Fruit fly (Drosophila melanogaster) whole organism, embryonic: ENCODE measurements around the gene Polr1D.

Source experiments
- Antp ChIP-seq: fragments of 200-800 bp; sonication (Bioruptor generic); optimal IDR thresholded peaks from 3 replicates; lab custom pipeline; 2016; ENCODE audit warnings: missing biosample characterization, missing genetic modification characterization
- B-H2 ChIP-seq: fragments of 200-800 bp; sonication (Bioruptor generic); optimal IDR thresholded peaks from 2 replicates; lab custom pipeline; 2018; ENCODE audit warnings: missing biosample characterization, mild to moderate bottlenecking, missing genetic modification characterization
- Blimp-1 ChIP-seq: fragments of 200-800 bp; sonication (Bioruptor generic); optimal IDR thresholded peaks from 3 replicates; lab custom pipeline; 2018; ENCODE audit warnings: missing biosample characterization, missing genetic modification characterization, mild to moderate bottlenecking, moderate library complexity, missing genetic modification reagents
- Bteb2 ChIP-seq: fragments of 200-800 bp; sonication (Bioruptor generic); optimal IDR thresholded peaks from 2 replicates; lab custom pipeline; 2016; ENCODE audit warnings: missing biosample characterization, missing genetic modification characterization
- CG10543 ChIP-seq: fragments of 200-800 bp; sonication (Bioruptor generic); optimal IDR thresholded peaks from 3 replicates; lab custom pipeline; 2017; ENCODE audit warnings: missing biosample characterization, mild to moderate bottlenecking, missing genetic modification characterization, moderate library complexity
- CG12104 ChIP-seq: fragments of 200-800 bp; sonication (Bioruptor generic); optimal IDR thresholded peaks from 3 replicates; lab custom pipeline; 2016; ENCODE audit warnings: missing biosample characterization, missing genetic modification characterization
- CG12659 ChIP-seq: fragments of 200-800 bp; sonication (Bioruptor generic); optimal IDR thresholded peaks from 3 replicates; lab custom pipeline; 2017; ENCODE audit warnings: mild to moderate bottlenecking, missing biosample characterization, missing genetic modification reagents, missing genetic modification characterization
- CG15601 ChIP-seq: fragments of 200-800 bp; sonication (Bioruptor generic); optimal IDR thresholded peaks from 3 replicates; lab custom pipeline; 2019; ENCODE audit warnings: missing biosample characterization, mild to moderate bottlenecking, missing genetic modification characterization, moderate library complexity
- CG17359 ChIP-seq: fragments of 200-800 bp; sonication (Bioruptor generic); optimal IDR thresholded peaks from 3 replicates; lab custom pipeline; 2018; ENCODE audit warnings: missing biosample characterization, mild to moderate bottlenecking, missing genetic modification characterization, moderate library complexity
- CG17361 ChIP-seq: fragments of 200-800 bp; sonication (Bioruptor generic); IDR thresholded peaks from 3 replicates; pipeline ENCODE4 v1.3.6; 2022; ENCODE audit warnings: missing biosample characterization, missing genetic modification characterization
- CG18262 ChIP-seq: fragments of 200-800 bp; optimal IDR thresholded peaks from 3 replicates; lab custom pipeline; 2019; ENCODE audit warnings: missing biosample characterization, mild to moderate bottlenecking, missing genetic modification characterization, moderate library complexity
- CG2199 ChIP-seq: fragments of 200-800 bp; sonication (Bioruptor generic); IDR thresholded peaks from 3 replicates; pipeline ENCODE4 v1.3.6; 2022; ENCODE audit warnings: missing biosample characterization, missing genetic modification characterization
- CG2202 ChIP-seq: fragments of 200-800 bp; sonication (Bioruptor generic); optimal IDR thresholded peaks from 2 replicates; lab custom pipeline; 2018; ENCODE audit warnings: missing biosample characterization, mild to moderate bottlenecking, missing genetic modification characterization
- CG2712 ChIP-seq: fragments of 200-800 bp; optimal IDR thresholded peaks from 3 replicates; lab custom pipeline; 2019; ENCODE audit warnings: missing biosample characterization, mild to moderate bottlenecking, missing genetic modification characterization, moderate library complexity
- CG2875 ChIP-seq: fragments of 200-800 bp; sonication (Bioruptor generic); optimal IDR thresholded peaks from 2 replicates; lab custom pipeline; 2017; ENCODE audit warnings: missing biosample characterization, mild to moderate bottlenecking, missing genetic modification characterization, missing genetic modification reagents
- CG32532 ChIP-seq: fragments of 200-800 bp; sonication (Bioruptor generic); IDR thresholded peaks from 2 replicates; pipeline ENCODE4 v1.3.6; 2022; ENCODE audit warnings: missing biosample characterization, missing genetic modification characterization
- CG33557 ChIP-seq: fragments of 200-800 bp; sonication (Bioruptor generic); optimal IDR thresholded peaks from 2 replicates; lab custom pipeline; 2019; ENCODE audit warnings: missing biosample characterization, mild to moderate bottlenecking, missing genetic modification characterization, moderate library complexity
- CG3847 ChIP-seq: fragments of 200-800 bp; sonication (Bioruptor generic); IDR thresholded peaks from 2 replicates; pipeline ENCODE4 v1.3.6; 2022; ENCODE audit warnings: missing biosample characterization, missing genetic modification characterization
- CG5953 ChIP-seq: fragments of 200-800 bp; sonication (Bioruptor generic); IDR thresholded peaks from 2 replicates; pipeline ENCODE4 v1.3.6; 2022; ENCODE audit warnings: missing biosample characterization, missing genetic modification characterization
- CG6765 ChIP-seq: fragments of 200-800 bp; sonication (Bioruptor generic); optimal IDR thresholded peaks from 3 replicates; lab custom pipeline; 2017; ENCODE audit warnings: missing biosample characterization, mild to moderate bottlenecking, missing genetic modification characterization
- CG6813 ChIP-seq: fragments of 200-800 bp; sonication (Bioruptor generic); optimal IDR thresholded peaks from 2 replicates; lab custom pipeline; 2017; ENCODE audit warnings: missing biosample characterization, missing genetic modification characterization, mild to moderate bottlenecking, moderate library complexity, missing genetic modification reagents
- CG7271 ChIP-seq: fragments of 200-800 bp; sonication (Bioruptor generic); optimal IDR thresholded peaks from 2 replicates; lab custom pipeline; 2018; ENCODE audit warnings: missing biosample characterization, mild to moderate bottlenecking, missing genetic modification characterization, moderate library complexity
- Deaf1 ChIP-seq: fragments of 200-800 bp; optimal IDR thresholded peaks from 3 replicates; lab custom pipeline; 2019; ENCODE audit warnings: missing biosample characterization, mild to moderate bottlenecking, missing genetic modification characterization, moderate library complexity
- Ets65A ChIP-seq: fragments of 200-800 bp; sonication (Bioruptor generic); peaks from one replicate; lab custom pipeline; 2016; ENCODE audit warnings: missing biosample characterization, missing genetic modification characterization
- Fer1 ChIP-seq: fragments of 200-800 bp; sonication (Bioruptor generic); optimal IDR thresholded peaks from 2 replicates; lab custom pipeline; 2017; ENCODE audit warnings: missing biosample characterization, mild to moderate bottlenecking, missing genetic modification characterization
- Gug ChIP-seq: fragments of 200-800 bp; sonication (Bioruptor generic); IDR thresholded peaks from 4 replicates; pipeline ENCODE4 v1.3.6; 2022; ENCODE audit warnings: missing biosample characterization, missing genetic modification characterization
- Optix ChIP-seq: fragments of 200-800 bp; sonication (Bioruptor generic); IDR thresholded peaks from 3 replicates; pipeline ENCODE4 v1.3.6; 2022; ENCODE audit warnings: missing biosample characterization, missing genetic modification characterization
- Rfx ChIP-seq: fragments of 200-800 bp; sonication (Bioruptor generic); IDR thresholded peaks from 2 replicates; pipeline ENCODE4 v1.3.6; 2022; ENCODE audit warnings: missing biosample characterization, missing genetic modification characterization
- Vsx1 ChIP-seq: fragments of 200-800 bp; sonication (Bioruptor generic); optimal IDR thresholded peaks from 2 replicates; lab custom pipeline; 2017; ENCODE audit warnings: missing biosample characterization, mild to moderate bottlenecking, missing genetic modification characterization, missing genetic modification reagents
- chinmo ChIP-seq: fragments of 200-800 bp; sonication (Bioruptor generic); IDR thresholded peaks from 4 replicates; pipeline ENCODE4 v1.3.6; 2022; ENCODE audit warnings: missing biosample characterization, missing genetic modification characterization; ENCODE audit not compliant: partially characterized antibody
- crol ChIP-seq: fragments of 200-800 bp; sonication (Bioruptor generic); IDR thresholded peaks from 2 replicates; pipeline ENCODE4 v1.3.6; 2022; ENCODE audit warnings: missing biosample characterization, missing genetic modification characterization
- dysf ChIP-seq: fragments of 200-800 bp; sonication (Bioruptor generic); IDR thresholded peaks from 3 replicates; pipeline ENCODE4 v1.3.6; 2022; ENCODE audit warnings: missing biosample characterization, missing genetic modification characterization
- fd64A ChIP-seq: fragments of 200-800 bp; sonication (Bioruptor generic); optimal IDR thresholded peaks from 3 replicates; lab custom pipeline; 2018; ENCODE audit warnings: missing biosample characterization, mild to moderate bottlenecking, missing genetic modification characterization
- fd96Cb ChIP-seq: fragments of 200-800 bp; sonication (Bioruptor generic); optimal IDR thresholded peaks from 2 replicates; lab custom pipeline; 2018; ENCODE audit warnings: missing biosample characterization, mild to moderate bottlenecking, missing genetic modification characterization, moderate library complexity
- grau ChIP-seq: fragments of 200-800 bp; optimal IDR thresholded peaks from 3 replicates; lab custom pipeline; 2019; ENCODE audit warnings: missing biosample characterization, mild to moderate bottlenecking, missing genetic modification characterization, moderate library complexity
- ind ChIP-seq: fragments of 200-800 bp; sonication (Bioruptor generic); optimal IDR thresholded peaks from 3 replicates; lab custom pipeline; 2016; ENCODE audit warnings: missing biosample characterization, missing genetic modification characterization
- mirr ChIP-seq: fragments of 200-800 bp; sonication (Bioruptor generic); optimal IDR thresholded peaks from 3 replicates; lab custom pipeline; 2018; ENCODE audit warnings: missing biosample characterization, mild to moderate bottlenecking, missing genetic modification characterization
- odd ChIP-seq: fragments of 200-800 bp; sonication (Bioruptor generic); optimal IDR thresholded peaks from 2 replicates; lab custom pipeline; 2017; ENCODE audit warnings: missing biosample characterization, mild to moderate bottlenecking, missing genetic modification characterization
- otp ChIP-seq: fragments of 200-800 bp; sonication (Bioruptor generic); IDR thresholded peaks from 3 replicates; pipeline ENCODE4, ENCODE4 v1.3.6; 2022; ENCODE audit warnings: missing biosample characterization, missing genetic modification characterization
- pfk ChIP-seq: fragments of 200-800 bp; sonication (Bioruptor generic); optimal IDR thresholded peaks from 2 replicates; lab custom pipeline; 2018; ENCODE audit warnings: missing biosample characterization, mild to moderate bottlenecking, missing genetic modification characterization, moderate library complexity
- prd ChIP-seq, 3 experiments: fragments of >200 bp in 2 of 3; fragments of 200-800 bp in 1 of 3; sonication (Bioruptor generic) in 1 of 3; optimal IDR thresholded peaks in 2 of 3; IDR thresholded peaks in 1 of 3; 2 replicates in 2 of 3; 3 replicates in 1 of 3; pipeline versions ENCODE4 v1.3.6 to Lab custom; 2017 to 2022; ENCODE audit warnings: missing biosample characterization in 1 of 3, missing genetic modification characterization in 1 of 3
- schlank ChIP-seq: fragments of 200-800 bp; sonication (Bioruptor generic); optimal IDR thresholded peaks from 2 replicates; lab custom pipeline; 2018; ENCODE audit warnings: missing biosample characterization, mild to moderate bottlenecking, missing genetic modification characterization
- stwl ChIP-seq: fragments of 200-800 bp; sonication (Bioruptor generic); optimal IDR thresholded peaks from 3 replicates; lab custom pipeline; 2018; ENCODE audit warnings: missing biosample characterization, mild to moderate bottlenecking, missing genetic modification characterization, moderate library complexity
- vvl ChIP-seq: fragments of 200-800 bp; sonication (Bioruptor generic); IDR thresholded peaks from 2 replicates; pipeline ENCODE4 v1.3.6; 2022; ENCODE audit warnings: missing biosample characterization, missing genetic modification characterization
- wek ChIP-seq: fragments of 200-800 bp; sonication (Bioruptor generic); optimal IDR thresholded peaks from 3 replicates; lab custom pipeline; 2018; ENCODE audit warnings: missing biosample characterization, mild to moderate bottlenecking, missing genetic modification characterization, moderate library complexity
- z ChIP-seq: fragments of 200-800 bp; sonication (Bioruptor generic); IDR thresholded peaks from 3 replicates; pipeline ENCODE4 v1.3.6; 2022; ENCODE audit warnings: missing biosample characterization, missing genetic modification characterization

Gene Polr1D

dm6 chr2L:19140984-19141262, 5.9 kb upstream of the Polr1D start (continued):
- no peak for TF ChIP-seq CG2199
- TF ChIP-seq, all 482 proteins: peak for 123

- TF ChIP-seq grau (tag; lab: Kevin White, UChicago): peak; percentile 48
- TF ChIP-seq CG32532 (GFP tag; lab: Robert Waterston, UW): peak; percentile 20; the same call in 1 of the 2 replicates
- peak; percentile 34 for TF ChIP-seq CG10543 (GFP tag; lab: Kevin White, UChicago)
- peak; percentile 11 for TF ChIP-seq CG33557 (GFP tag; lab: Kevin White, UChicago)
- TF ChIP-seq prd (optimal IDR thresholded peaks at IDR 0.05; lab: Kevin White, UChicago): no peak
- peak; percentile 24; the same call in 1 of the 3 replicates for TF ChIP-seq prd (GFP tag; IDR thresholded peaks at IDR 0.05; lab: Robert Waterston, UW)
- 0 out of 4 replicates have a peak, but pooled peaks have one; percentile 57 for TF ChIP-seq chinmo (GFP tag; lab: Robert Waterston, UW)
- peak; percentile 1 for TF ChIP-seq B-H2 (GFP tag; lab: Kevin White, UChicago)
- TF ChIP-seq Deaf1 (tag; lab: Kevin White, UChicago): peak; percentile 49
- 0 out of 3 replicates have a peak, but pooled peaks have one; percentile 10 for TF ChIP-seq z
- TF ChIP-seq Antp: peak; percentile 37
- TF ChIP-seq Gug (GFP tag; lab: Robert Waterston, UW): 0 out of 4 replicates have a peak, but pooled peaks have one; percentile 12
- TF ChIP-seq fd64A (GFP tag; lab: Kevin White, UChicago): peak; percentile 10
- peak; percentile 12 for TF ChIP-seq CG2875 (GFP tag; lab: Kevin White, UChicago)
- TF ChIP-seq CG17361 (GFP tag; lab: Robert Waterston, UW): 0 out of 3 replicates have a peak, but pooled peaks have one; percentile 16
- peak; percentile 9 for TF ChIP-seq ind (GFP tag; lab: Kevin White, UChicago)
- peak; percentile 34 for TF ChIP-seq CG15601 (tag; lab: Kevin White, UChicago)
- TF ChIP-seq vvl (GFP tag; lab: Robert Waterston, UW): peak; percentile 9; the same call in 1 of the 2 replicates
- TF ChIP-seq stwl: no peak
- 0 out of 3 replicates have a peak, but pooled peaks have one; percentile 32 for TF ChIP-seq otp (GFP tag; lab: Robert Waterston, UW)
- TF ChIP-seq crol (GFP tag; lab: Robert Waterston, UW): peak; percentile 45
- peak; percentile 21 for TF ChIP-seq odd (GFP tag; lab: Kevin White, UChicago)
- TF ChIP-seq Bteb2 (GFP tag; lab: Kevin White, UChicago): peak; percentile 21
- TF ChIP-seq dysf (GFP tag; lab: Robert Waterston, UW): peak; percentile 31; the same call in 1 of the 3 replicates
- TF ChIP-seq fd96Cb: peak; percentile 14
- peak; percentile 47 for TF ChIP-seq CG6813 (GFP tag; lab: Kevin White, UChicago)
- TF ChIP-seq CG17359 (tag; lab: Kevin White, UChicago): peak; percentile 29
- TF ChIP-seq Optix: no peak
- peak; percentile 20 for TF ChIP-seq CG7271 (tag; lab: Kevin White, UChicago)
- TF ChIP-seq CG2712: peak; percentile 16
- TF ChIP-seq Fer1 (GFP tag; lab: Kevin White, UChicago): no peak
- TF ChIP-seq Blimp-1: peak; percentile 29
- peak; percentile 5 for TF ChIP-seq CG2202 (tag; lab: Kevin White, UChicago)
- peak; percentile 8 for TF ChIP-seq Vsx1 (GFP tag; lab: Kevin White, UChicago)
- TF ChIP-seq CG6765 (GFP tag; lab: Kevin White, UChicago): no peak
- 0 out of 2 replicates have a peak, but pooled peaks have one; percentile 28 for TF ChIP-seq CG5953 (GFP tag; lab: Robert Waterston, UW)
- TF ChIP-seq CG18262 (tag; lab: Kevin White, UChicago): peak; percentile 33
- peak; percentile 44 for TF ChIP-seq CG12659 (GFP tag; lab: Kevin White, UChicago)
- TF ChIP-seq pfk (GFP tag; lab: Kevin White, UChicago): peak; percentile 12
- peak; percentile 13 for TF ChIP-seq mirr
- TF ChIP-seq wek (GFP tag; lab: Kevin White, UChicago): peak; percentile 11
- no peak for TF ChIP-seq Ets65A (GFP tag; lab: Kevin White, UChicago)
- TF ChIP-seq Rfx (GFP tag; lab: Robert Waterston, UW): 0 out of 2 replicates have a peak, but pooled peaks have one; percentile 12
- TF ChIP-seq schlank (tag; lab: Kevin White, UChicago): no peak
- no peak for TF ChIP-seq CG3847 (GFP tag; lab: Robert Waterston, UW)
- TF ChIP-seq CG12104 (GFP tag; lab: Kevin White, UChicago): no peak
Observed at dm6 chr2L:19140257-19140983, 5.4 kb upstream of the Polr1D start.
